Fruit fly (Drosophila melanogaster) whole organism, adult: ENCODE data around the gene CG11975.

ENCODE experiments used
- CG11617 ChIP-seq: fragments of 200-800 bp; sonication (Bioruptor generic); optimal IDR thresholded peaks from 2 replicates; lab custom pipeline; 2017; ENCODE audit warnings: mild to moderate bottlenecking, missing biosample characterization, missing genetic modification reagents, missing genetic modification characterization
- CG1620 ChIP-seq: fragments of 200-800 bp; sonication (Bioruptor generic); optimal IDR thresholded peaks from 2 replicates; lab custom pipeline; 2016; ENCODE audit warnings: missing biosample characterization, missing genetic modification characterization
- CG33017 ChIP-seq: fragments of 200-800 bp; sonication (Bioruptor generic); optimal IDR thresholded peaks from 2 replicates; lab custom pipeline; 2018; ENCODE audit warnings: missing biosample characterization, mild to moderate bottlenecking, missing genetic modification characterization, moderate library complexity
- CG5204 ChIP-seq: fragments of 200-800 bp; sonication (Bioruptor generic); optimal IDR thresholded peaks from 2 replicates; lab custom pipeline; 2016; ENCODE audit warnings: missing biosample characterization, missing genetic modification characterization
- CG7045 ChIP-seq: fragments of 200-800 bp; sonication (Bioruptor generic); optimal IDR thresholded peaks from 2 replicates; lab custom pipeline; 2017; ENCODE audit warnings: missing biosample characterization, mild to moderate bottlenecking, missing genetic modification characterization
- CG7101 ChIP-seq: fragments of 200-800 bp; sonication (Bioruptor generic); optimal IDR thresholded peaks from 2 replicates; lab custom pipeline; 2018; ENCODE audit warnings: missing biosample characterization, mild to moderate bottlenecking, missing genetic modification characterization, moderate library complexity
- Clk ChIP-seq: fragments of 200-800 bp; sonication (Bioruptor generic); optimal IDR thresholded peaks from 2 replicates; lab custom pipeline; 2017; ENCODE audit warnings: missing biosample characterization, missing genetic modification characterization
- Crg-1 ChIP-seq: fragments of 200-800 bp; sonication (Bioruptor generic); optimal IDR thresholded peaks from 2 replicates; lab custom pipeline; 2016; ENCODE audit warnings: missing biosample characterization, missing genetic modification characterization
- bab1 ChIP-seq: fragments of 200-800 bp; sonication (Bioruptor generic); optimal IDR thresholded peaks from 3 replicates; lab custom pipeline; 2019; ENCODE audit warnings: missing biosample characterization, mild to moderate bottlenecking, missing genetic modification characterization, moderate library complexity
- kay ChIP-seq: fragments of 200-800 bp; sonication (Bioruptor generic); peaks from one replicate; lab custom pipeline; 2016; ENCODE audit warnings: missing biosample characterization, missing genetic modification characterization, borderline replicate concordance
- ovo ChIP-seq: fragments of 200-800 bp; sonication (Bioruptor generic); optimal IDR thresholded peaks from 2 replicates; lab custom pipeline; 2016; ENCODE audit warnings: missing biosample characterization, missing genetic modification characterization

dm6 chr3R:8948855-8949254 is 44.2 kb upstream of the CG11975 start:
- TF ChIP-seq ovo (GFP tag; lab: Kevin White, UChicago) (no peak), CG11617 (no peak), CG5204 (GFP tag; lab: Kevin White, UChicago) (no peak), kay (GFP tag; lab: Kevin White, UChicago) (no peak), CG33017 (tag; lab: Kevin White, UChicago) (no peak), bab1 (GFP tag; lab: Kevin White, UChicago) (no peak), CG1620 (no peak), CG7101 (tag; lab: Kevin White, UChicago) (no peak), Clk (GFP tag; lab: Kevin White, UChicago) (no peak), CG7045 (GFP tag; lab: Kevin White, UChicago) (no peak), Crg-1 (GFP tag; lab: Kevin White, UChicago) (no peak)
